Worm (Caenorhabditis elegans): Measurements from ENCODE around the gene ZK1236.1.

Gene ZK1236.1

DNA sequence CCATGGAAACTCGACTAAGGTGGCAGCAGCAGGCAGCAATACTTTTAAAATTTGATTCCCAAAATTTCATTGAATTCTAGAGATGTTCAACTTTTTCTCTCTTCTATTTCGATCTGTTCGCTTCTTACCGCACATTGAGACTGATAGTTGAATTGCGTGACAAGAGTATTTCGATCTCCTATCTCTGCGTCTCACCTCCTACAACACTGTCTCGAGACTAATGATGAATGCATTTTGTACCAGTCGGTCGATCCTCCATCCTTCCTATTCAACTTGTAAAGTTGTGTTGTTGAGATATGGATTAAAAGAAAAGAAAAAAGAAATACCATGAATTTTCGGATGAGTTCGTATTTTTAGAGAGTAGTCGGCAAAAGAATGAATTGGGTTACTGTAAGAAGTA lies 22.1 kb downstream of the ZK1236.1 start:
- TF ChIP-seq lsl-1 (GFP tag; optimal IDR thresholded peaks at IDR 0.05) (no peak), hmg-1.2 (GFP tag; IDR thresholded peaks at IDR 0.05) (peak; percentile 54; the same call in 1 of the 2 replicates), madf-8 (GFP tag; conservative IDR thresholded peaks at IDR 0.05) (no peak)

DNA sequence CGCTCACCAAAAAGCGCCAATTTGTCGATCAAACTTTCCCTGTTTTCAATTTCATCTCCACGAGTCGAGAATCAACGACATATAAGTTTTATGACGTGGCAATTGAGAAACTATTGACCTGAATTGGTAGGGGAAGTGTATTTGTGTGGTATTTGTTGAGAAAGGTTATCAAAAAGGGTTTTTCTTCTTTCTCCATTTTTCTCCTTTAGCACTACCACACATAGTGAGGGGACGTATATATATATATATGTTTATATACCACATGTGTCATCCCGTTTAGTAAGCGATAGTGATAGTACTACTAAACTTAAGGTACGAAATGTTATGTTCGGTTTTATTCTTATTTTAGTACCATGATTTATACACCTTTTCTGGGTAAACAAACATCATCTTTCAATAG lies 28.5 kb downstream of the ZK1236.1 start:
- TF ChIP-seq attf-3 (GFP tag; conservative IDR thresholded peaks at IDR 0.05) = no peak
- TF ChIP-seq madf-3 (GFP tag; IDR thresholded peaks at IDR 0.05) = no peak
- no peak for TF ChIP-seq madf-10 (tag; optimal IDR thresholded peaks at IDR 0.05)
- TF ChIP-seq snpc-3.4 (tag; optimal IDR thresholded peaks at IDR 0.05) = no peak

DNA sequence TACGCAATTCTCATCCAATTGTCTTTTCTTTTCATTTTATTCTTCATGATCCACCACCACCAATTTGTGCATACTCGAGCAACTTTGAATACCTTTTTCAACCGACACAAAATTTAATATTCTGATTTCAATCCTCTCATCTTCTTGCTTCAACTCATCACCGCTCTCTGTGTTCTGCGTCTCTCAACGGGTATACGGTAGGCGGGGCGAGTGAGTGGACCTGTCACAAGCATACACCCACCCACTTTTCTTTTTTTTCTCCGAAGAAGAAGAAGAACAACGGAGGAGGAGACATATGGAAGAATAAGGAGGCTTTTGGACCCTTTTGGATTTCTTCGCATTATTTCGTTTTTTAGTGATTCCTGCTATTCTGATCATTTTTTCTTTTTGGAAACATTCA lies 32.3 kb downstream of the ZK1236.1 start:
- no peak for TF ChIP-seq Y53G8AR.9 (GFP tag; conservative IDR thresholded peaks at IDR 0.05)
- TF ChIP-seq nhr-80 (tag; optimal IDR thresholded peaks at IDR 0.05) = no peak
- TF ChIP-seq B0261.1 (tag; optimal IDR thresholded peaks at IDR 0.05) = no peak
- TF ChIP-seq lag-1 (GFP tag; IDR thresholded peaks at IDR 0.05) = no peak
- no peak for TF ChIP-seq B0019.2 (GFP tag; conservative IDR thresholded peaks at IDR 0.05)
- TF ChIP-seq egl-44 (GFP tag; IDR thresholded peaks at IDR 0.05) = no peak
- TF ChIP-seq ceh-40 (GFP tag; IDR thresholded peaks at IDR 0.05) = no peak
- no peak for TF ChIP-seq efl-1 (GFP tag; optimal IDR thresholded peaks at IDR 0.05)
- no peak for TF ChIP-seq B0035.1 (tag; optimal IDR thresholded peaks at IDR 0.05)
- no peak for TF ChIP-seq nhr-120 (GFP tag; IDR thresholded peaks at IDR 0.05)

DNA sequence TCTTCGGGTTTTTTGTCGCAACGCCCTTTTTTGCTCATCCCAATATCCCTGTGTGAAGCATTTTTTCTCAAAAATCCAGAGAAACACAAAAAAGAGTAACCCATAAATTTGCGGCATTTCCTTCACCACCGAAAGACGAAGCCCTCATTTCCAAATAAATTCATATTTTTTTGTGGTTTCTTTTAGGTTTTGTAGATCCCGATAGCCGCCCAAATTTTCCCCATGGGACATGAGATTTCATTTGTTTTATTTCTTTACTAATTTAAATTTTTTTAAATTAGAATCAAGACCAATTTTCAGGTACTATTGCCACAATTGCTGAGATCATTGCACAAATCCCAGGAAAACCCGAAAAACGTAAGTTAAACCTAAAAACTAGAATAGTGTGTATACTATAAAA lies 37.6 kb downstream of the ZK1236.1 start, which contains the start of gene mig-39:
Gene mig-39, plus strand, starts transcription at position 301 of the 400 bp plus-strand sequence.
- TF ChIP-seq cebp-2 (GFP tag; IDR thresholded peaks at IDR 0.05) = no peak
- TF ChIP-seq ZK185.1 (tag; optimal IDR thresholded peaks at IDR 0.05; ENCODE audit: poor library complexity, severe bottlenecking) = no peak
- no peak for TF ChIP-seq let-607 (tag; optimal IDR thresholded peaks at IDR 0.05)
- TF ChIP-seq lin-26 (GFP tag; IDR thresholded peaks at IDR 0.05) = no peak
- no peak for TF ChIP-seq xnd-1 (tag; optimal IDR thresholded peaks at IDR 0.05)
- no peak for TF ChIP-seq repo-1 (tag; optimal IDR thresholded peaks at IDR 0.05)

DNA sequence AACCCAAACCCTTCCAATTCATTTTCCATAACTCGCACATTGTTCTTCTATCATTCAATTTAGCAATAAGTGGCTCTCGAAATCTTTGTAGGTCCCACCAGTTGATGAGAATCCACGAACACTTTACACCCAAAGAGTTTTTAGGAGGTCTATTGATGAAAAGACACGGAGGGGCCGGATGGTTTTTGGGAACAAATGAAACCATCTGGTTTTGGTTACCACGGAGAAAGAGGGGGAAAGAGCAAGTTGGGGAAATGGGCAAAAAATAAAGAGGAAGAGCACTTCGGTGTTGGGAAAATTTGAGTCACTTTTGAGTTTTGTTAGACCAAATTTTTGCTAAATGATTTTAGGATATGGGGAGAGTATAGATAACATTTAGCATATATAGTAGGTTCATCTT lies 38.4 kb downstream of the ZK1236.1 start:
- TF ChIP-seq cebp-2 (GFP tag; IDR thresholded peaks at IDR 0.05) (no peak), lir-1 (GFP tag; conservative IDR thresholded peaks at IDR 0.05) (no peak), ceh-58 (GFP tag; IDR thresholded peaks at IDR 0.05) (no peak), unc-130 (GFP tag; optimal IDR thresholded peaks at IDR 0.05) (no peak), K12H6.12 (tag; optimal IDR thresholded peaks at IDR 0.05) (no peak), fkh-3 (tag; optimal IDR thresholded peaks at IDR 0.05) (no peak), F33H1.4 (GFP tag; IDR thresholded peaks at IDR 0.05) (no peak), madf-6 (GFP tag; IDR thresholded peaks at IDR 0.05) (no peak), lsl-1 (GFP tag; optimal IDR thresholded peaks at IDR 0.05) (no peak), xnd-1 (tag; optimal IDR thresholded peaks at IDR 0.05) (no peak)

DNA sequence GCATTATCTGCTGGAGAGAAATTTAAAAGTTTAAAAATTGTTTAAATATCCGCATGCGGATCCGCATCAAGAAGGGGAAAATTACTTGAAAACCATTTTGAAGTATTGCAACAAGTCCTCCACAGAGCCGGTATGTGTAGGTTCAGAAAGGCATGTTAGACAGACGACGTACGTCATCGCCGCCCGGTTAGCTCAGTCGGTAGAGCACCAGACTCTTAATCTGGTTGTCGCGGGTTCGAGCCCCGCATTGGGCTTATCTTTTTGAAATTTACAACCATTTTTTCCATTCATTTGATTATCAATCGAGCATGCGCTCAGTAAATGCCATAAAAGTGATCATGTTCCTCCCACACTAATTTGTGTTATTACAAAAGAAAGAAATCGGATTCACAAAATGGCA lies 44.2 kb downstream of the ZK1236.1 start:
- TF ChIP-seq ZK185.1 (tag; optimal IDR thresholded peaks at IDR 0.05; ENCODE audit: poor library complexity, severe bottlenecking) = no peak
- TF ChIP-seq mxl-1 (tag; optimal IDR thresholded peaks at IDR 0.05) = no peak
- no peak for TF ChIP-seq C17E4.6 (GFP tag; IDR thresholded peaks at IDR 0.05)
- no peak for TF ChIP-seq ets-4 (GFP tag; optimal IDR thresholded peaks at IDR 0.05)
- peak; percentile 54 for TF ChIP-seq rpc-1 (optimal IDR thresholded peaks at IDR 0.05)
- TF ChIP-seq rpc-1 (tag; optimal IDR thresholded peaks at IDR 0.05) = peak; percentile 83
- TF ChIP-seq hsf-1 (GFP tag; IDR thresholded peaks at IDR 0.05) = peak; percentile 56; the same call in 1 of the 2 replicates
- no peak for TF ChIP-seq ceh-58 (GFP tag; IDR thresholded peaks at IDR 0.05)
- TF ChIP-seq attf-6 (GFP tag; IDR thresholded peaks at IDR 0.05) = no peak
- TF ChIP-seq nfya-2 (GFP tag; IDR thresholded peaks at IDR 0.05) = no peak
- no peak for TF ChIP-seq dpff-1 (tag; optimal IDR thresholded peaks at IDR 0.05)
- no peak for TF ChIP-seq attf-3 (GFP tag; conservative IDR thresholded peaks at IDR 0.05)
- peak; percentile 63 for TF ChIP-seq D2030.7 (GFP tag; IDR thresholded peaks at IDR 0.05)
- no peak for TF ChIP-seq T26A5.8 (tag; optimal IDR thresholded peaks at IDR 0.05)
- TF ChIP-seq Y79H2A.3 (GFP tag; conservative IDR thresholded peaks at IDR 0.05) = no peak
- peak; percentile 61; the same call in 1 of the 2 replicates for TF ChIP-seq madf-6 (GFP tag; IDR thresholded peaks at IDR 0.05)

Data from whole organism, young adult.